Fruit fly (Drosophila melanogaster): ENCODE measurements around the gene eIF4H1.

eIF4H1 gene

dm6 chrX:16414451-16415368 is 33.8 kb upstream of the eIF4H1 start, which contains the start of gene Traf-like (continued):
- TF ChIP-seq CG15601 (tag; optimal IDR thresholded peaks at IDR 0.05) = peak; percentile 13
- TF ChIP-seq CG11560 (tag; IDR thresholded peaks at IDR 0.05) = no peak
- TF ChIP-seq CG11398 (GFP tag; optimal IDR thresholded peaks at IDR 0.05) = no peak
- TF ChIP-seq pros (GFP tag; optimal IDR thresholded peaks at IDR 0.05) = no peak
- TF ChIP-seq CG14014 (GFP tag; IDR thresholded peaks at IDR 0.05) = 0 out of 2 replicates have a peak, but pooled peaks have one; percentile 10
- TF ChIP-seq dmrt11E (tag; optimal IDR thresholded peaks at IDR 0.05) = no peak
- TF ChIP-seq CG8765 (GFP tag; IDR thresholded peaks at IDR 0.05) = no peak
- no peak for TF ChIP-seq peb (GFP tag; IDR thresholded peaks at IDR 0.05)
- no peak for TF ChIP-seq cwo (GFP tag; optimal IDR thresholded peaks at IDR 0.05)
- peak; percentile 49 for TF ChIP-seq sug (tag; optimal IDR thresholded peaks at IDR 0.05)
- TF ChIP-seq nerfin-2 (GFP tag; IDR thresholded peaks at IDR 0.05; ENCODE audit: partially characterized antibody) = no peak
- TF ChIP-seq CG32532 (GFP tag; IDR thresholded peaks at IDR 0.05) = peak; percentile 37; the same call in 1 of the 2 replicates
- TF ChIP-seq gt (GFP tag; IDR thresholded peaks at IDR 0.05) = no peak
- no peak for TF ChIP-seq CG7928 (GFP tag; optimal IDR thresholded peaks at IDR 0.05)
- TF ChIP-seq Elba2 (GFP tag; optimal IDR thresholded peaks at IDR 0.05) = no peak
- TF ChIP-seq CG2116 (GFP tag; optimal IDR thresholded peaks at IDR 0.05) = no peak
- TF ChIP-seq Awh (GFP tag; IDR thresholded peaks at IDR 0.05) = 0 out of 2 replicates have a peak, but pooled peaks have one; percentile 22
- no peak for TF ChIP-seq fu2 (GFP tag; optimal IDR thresholded peaks at IDR 0.05)
- TF ChIP-seq CG10267 (tag; optimal IDR thresholded peaks at IDR 0.05) = no peak
- no peak for TF ChIP-seq chm (GFP tag; IDR thresholded peaks at IDR 0.05)
- no peak for TF ChIP-seq jing (GFP tag; optimal IDR thresholded peaks at IDR 0.05)
- TF ChIP-seq sna (GFP tag; IDR thresholded peaks at IDR 0.05; ENCODE audit: partially characterized antibody) = no peak
- TF ChIP-seq CG6272 (GFP tag; IDR thresholded peaks at IDR 0.05) = no peak
- no peak for TF ChIP-seq CG4328 (GFP tag; optimal IDR thresholded peaks at IDR 0.05)
- peak; percentile 5 for TF ChIP-seq CG10274 (GFP tag; optimal IDR thresholded peaks at IDR 0.05)
- TF ChIP-seq cg (GFP tag; optimal IDR thresholded peaks at IDR 0.05) = peak; percentile 14
- peak; percentile 23 for TF ChIP-seq CG15269 (tag; optimal IDR thresholded peaks at IDR 0.05)
- no peak for TF ChIP-seq lov (optimal IDR thresholded peaks at IDR 0.05)
- no peak for TF ChIP-seq lov (GFP tag; IDR thresholded peaks at IDR 0.05)
- peak; percentile 38 for TF ChIP-seq CG7839 (tag; optimal IDR thresholded peaks at IDR 0.05)
- TF ChIP-seq Opbp (GFP tag; IDR thresholded peaks at IDR 0.05; ENCODE audit: partially characterized antibody) = no peak
- no peak for TF ChIP-seq CG9215 (GFP tag; IDR thresholded peaks at IDR 0.05)
- TF ChIP-seq CG6689 (GFP tag; IDR thresholded peaks at IDR 0.05) = 0 out of 2 replicates have a peak, but pooled peaks have one; percentile 22
- TF ChIP-seq Taf1 (GFP tag; IDR thresholded peaks at IDR 0.05) = no peak
- TF ChIP-seq NFAT (GFP tag; IDR thresholded peaks at IDR 0.05) = no peak
- peak; percentile 22 for TF ChIP-seq CG8924 (tag; optimal IDR thresholded peaks at IDR 0.05)
- no peak for TF ChIP-seq CG3407 (GFP tag; optimal IDR thresholded peaks at IDR 0.05)
- TF ChIP-seq CG2129 (GFP tag; IDR thresholded peaks at IDR 0.05; ENCODE audit: partially characterized antibody) = no peak
- TF ChIP-seq danr (GFP tag; IDR thresholded peaks at IDR 0.05) = no peak
- TF ChIP-seq sd (tag; optimal IDR thresholded peaks at IDR 0.05) = peak; percentile 96
- no peak for TF ChIP-seq onecut (GFP tag; IDR thresholded peaks at IDR 0.05)
- TF ChIP-seq CG8388 (GFP tag; optimal IDR thresholded peaks at IDR 0.05) = peak; percentile 1
- TF ChIP-seq CG7963 (GFP tag; IDR thresholded peaks at IDR 0.05; ENCODE audit: partially characterized antibody) = no peak
- TF ChIP-seq gsb-n (tag; optimal IDR thresholded peaks at IDR 0.05) = no peak
- TF ChIP-seq CG13296 (GFP tag; optimal IDR thresholded peaks at IDR 0.05) = no peak
- TF ChIP-seq mirr (GFP tag; optimal IDR thresholded peaks at IDR 0.05) = peak; percentile 76
- 0 out of 2 replicates have a peak, but pooled peaks have one; percentile 28 for TF ChIP-seq stc (GFP tag; IDR thresholded peaks at IDR 0.05)
- TF ChIP-seq CG17359 (tag; optimal IDR thresholded peaks at IDR 0.05) = peak; percentile 49
